Worm (Caenorhabditis elegans) whole organism, young adult: ENCODE data around the gene H43I07.1.

Experiments used
- K11D2.4 ChIP-seq: fragments of 200-800 bp; sonication (Bioruptor generic); IDR thresholded peaks from 2 replicates; pipeline ENCODE4 v1.3.6; 2022; ENCODE audit warnings: missing genetic modification reagents, missing genetic modification characterization, missing compliant biosample characterization
- Y53F4B.3 ChIP-seq: fragments of 200-800 bp; sonication (Bioruptor generic); IDR thresholded peaks from 2 replicates; pipeline ENCODE4 v1.3.6; 2022; ENCODE audit warnings: missing genetic modification reagents, missing genetic modification characterization, missing compliant biosample characterization
- ama-1 ChIP-seq, 3 experiments: fragments of 150-350 bp in 1 of 3; sonication (generic microtip) in 2 of 3; optimal IDR thresholded peaks; 2 replicates each; lab custom pipeline; 2014 to 2018; ENCODE audit warnings: missing biosample characterization in 2 of 3, missing genetic modification characterization in 2 of 3, missing genetic modification reagents in 2 of 3
- dpl-1 ChIP-seq: fragments of 150-350 bp; optimal IDR thresholded peaks from 2 replicates; lab custom pipeline; 2014; ENCODE audit warnings: missing biosample characterization, missing genetic modification reagents, missing genetic modification characterization
- egl-18 ChIP-seq: fragments of 200-800 bp; sonication (Bioruptor generic); IDR thresholded peaks from 2 replicates; pipeline ENCODE4 v1.3.6; 2022; ENCODE audit warnings: missing genetic modification reagents, missing genetic modification characterization, missing compliant biosample characterization
- egl-44 ChIP-seq: fragments of 200-800 bp; sonication (Bioruptor generic); IDR thresholded peaks from 2 replicates; pipeline ENCODE4 v1.3.6; 2022; ENCODE audit warnings: missing genetic modification reagents, missing genetic modification characterization, missing compliant biosample characterization
- hmg-20 ChIP-seq: fragments of 200-800 bp; sonication (Bioruptor generic); IDR thresholded peaks from 2 replicates; pipeline ENCODE4 v1.3.6; 2022; ENCODE audit warnings: missing genetic modification reagents, missing genetic modification characterization, missing compliant biosample characterization
- lin-54 ChIP-seq: fragments of 200-800 bp; sonication (Bioruptor generic); optimal IDR thresholded peaks from 2 replicates; lab custom pipeline; 2018; ENCODE audit warnings: mild to moderate bottlenecking, missing genetic modification characterization, missing compliant biosample characterization
- nfya-1 ChIP-seq: sonication (generic microtip); optimal IDR thresholded peaks from 2 replicates; lab custom pipeline; 2017; ENCODE audit warnings: antibody characterized with exemption, missing compliant biosample characterization, missing genetic modification characterization, borderline replicate concordance; ENCODE audit not compliant: insufficient read depth
- nhr-179 ChIP-seq: sonication (generic microtip); optimal IDR thresholded peaks from 2 replicates; lab custom pipeline; 2016; ENCODE audit warnings: mild to moderate bottlenecking, missing genetic modification characterization, missing compliant biosample characterization
- pha-4 ChIP-seq: fragments of 150-350 bp; sonication (generic microtip); optimal IDR thresholded peaks from 2 replicates; lab custom pipeline; 2014; ENCODE audit warnings: missing biosample characterization, missing genetic modification reagents, missing genetic modification characterization

- no peak for TF ChIP-seq K11D2.4 (GFP tag; lab: Robert Waterston, UW)
- no peak for TF ChIP-seq nhr-179
- TF ChIP-seq nfya-1 (tag; lab: Kevin White, UChicago), result no peak
- no peak for TF ChIP-seq egl-44
- no peak for TF ChIP-seq Y53F4B.3 (GFP tag; lab: Robert Waterston, UW)
- no peak for TF ChIP-seq egl-18 (GFP tag; lab: Robert Waterston, UW)
- TF ChIP-seq hmg-20 (GFP tag; lab: Robert Waterston, UW), result no peak
- peak; percentile 90 for TF ChIP-seq lin-54 (GFP tag; lab: Kevin White, UChicago)
- TF ChIP-seq ama-1 (optimal IDR thresholded peaks at IDR 0.05; lab: Kevin White, UChicago), result no peak
- TF ChIP-seq ama-1 (GFP tag; optimal IDR thresholded peaks at IDR 0.05; lab: Kevin White, UChicago), result no peak
- TF ChIP-seq dpl-1 (GFP tag; lab: Kevin White, UChicago), result peak; percentile 92
- no peak for TF ChIP-seq pha-4 (tag; lab: Kevin White, UChicago)
Observed at ce11 chrV:4175624-4176023, 28.9 kb upstream of the H43I07.1 start, which contains the start of the genes coh-4 and pid-5.
